Worm (Caenorhabditis elegans) whole organism, L4/young adult: ENCODE data around the gene srxa-9.

Experiments used
- W03F9.2 ChIP-seq: fragments of 150-350 bp; optimal IDR thresholded peaks from 2 replicates; lab custom pipeline; 2014; ENCODE audit warnings: missing biosample characterization, missing genetic modification characterization
- dao-5 ChIP-seq: sonication (generic microtip); optimal IDR thresholded peaks from 2 replicates; lab custom pipeline; 2016; ENCODE audit warnings: missing genotype, missing genetic modification characterization, moderate library complexity, missing compliant biosample characterization
- him-1 ChIP-seq: sonication (generic microtip); optimal IDR thresholded peaks from 2 replicates; lab custom pipeline; 2016; ENCODE audit warnings: missing genotype, missing genetic modification reagents, missing genetic modification characterization, missing compliant biosample characterization

ce11 chrX:15704579-15705110, 42.2 kb upstream of the srxa-9 start:
- TF ChIP-seq him-1 (tag; lab: Kevin White, UChicago) (no peak), W03F9.2 (tag; lab: Kevin White, UChicago) (no peak), dao-5 (tag; lab: Kevin White, UChicago) (no peak)
